Fruit fly (Drosophila melanogaster) whole organism: ENCODE data around the gene Jhbp12.

Source experiments
- EcR ChIP-seq, 2 experiments: fragments of >200 bp; optimal IDR thresholded peaks; 2 replicates each; lab custom pipeline; 2017; ENCODE audit warnings: missing biosample characterization in 2 of 2, missing genetic modification characterization in 2 of 2, missing genetic modification reagents in 2 of 2
- pan ChIP-seq: fragments of >200 bp; optimal IDR thresholded peaks from 2 replicates; lab custom pipeline; 2017
- psq ChIP-seq: fragments of >200 bp; optimal IDR thresholded peaks from 2 replicates; lab custom pipeline; 2017

dm6 chr3R:24484990-24485478, 39.6 kb upstream of the Jhbp12 start, which contains the start of gene nAChRalpha2:
- TF ChIP-seq EcR (GFP tag; optimal IDR thresholded peaks at IDR 0.05; lab: Kevin White, UChicago) (no peak), psq (lab: Kevin White, UChicago) (no peak), pan (lab: Kevin White, UChicago) (no peak)
